Worm (Caenorhabditis elegans) whole organism, L4 larva: ENCODE data around the gene sup-37.

Experiments used
- aly-2 ChIP-seq: sonication (generic microtip); optimal IDR thresholded peaks from 2 replicates; lab custom pipeline; 2018; ENCODE audit warnings: missing biosample characterization, missing genetic modification characterization
- nhr-76 ChIP-seq: fragments of 150-350 bp; optimal IDR thresholded peaks from 2 replicates; lab custom pipeline; 2014; ENCODE audit warnings: missing biosample characterization, missing genetic modification characterization

- no peak for TF ChIP-seq nhr-76 (tag; lab: Kevin White, UChicago)
- no peak for TF ChIP-seq aly-2 (tag; lab: Kevin White, UChicago)
These were observed 10.1 kb upstream of the sup-37 start, which contains the start of gene B0507.1 for ce11 chrV:8776270-8776669.
